Fruit fly (Drosophila melanogaster) whole organism, prepupa: ENCODE results near the gene Ipp.

ENCODE experiments used
- Blimp-1 ChIP-seq: fragments of 200-800 bp; sonication (Bioruptor generic); optimal IDR thresholded peaks from 3 replicates; lab custom pipeline; 2017; ENCODE audit warnings: missing biosample characterization, missing genetic modification characterization, mild to moderate bottlenecking, moderate library complexity, missing genetic modification reagents
- CG10669 ChIP-seq: fragments of 200-800 bp; sonication (Bioruptor generic); optimal IDR thresholded peaks from 3 replicates; lab custom pipeline; 2018; ENCODE audit warnings: missing biosample characterization, mild to moderate bottlenecking, missing genetic modification characterization, moderate library complexity
- CG11294 ChIP-seq: fragments of 200-800 bp; sonication (Bioruptor generic); IDR thresholded peaks from 2 replicates; pipeline ENCODE4 v1.3.6; 2022; ENCODE audit warnings: missing biosample characterization, missing genetic modification characterization
- CG11902 ChIP-seq: fragments of 200-800 bp; sonication (Bioruptor generic); optimal IDR thresholded peaks from 3 replicates; lab custom pipeline; 2016; ENCODE audit warnings: missing biosample characterization, missing genetic modification characterization
- CG1621 ChIP-seq: fragments of 200-800 bp; sonication (Bioruptor generic); optimal IDR thresholded peaks from 3 replicates; lab custom pipeline; 2018; ENCODE audit warnings: missing biosample characterization, mild to moderate bottlenecking, missing genetic modification characterization
- CG16779 ChIP-seq: fragments of 200-800 bp; sonication (Bioruptor generic); optimal IDR thresholded peaks from 3 replicates; lab custom pipeline; 2017; ENCODE audit warnings: missing biosample characterization, mild to moderate bottlenecking, missing genetic modification characterization
- CG31627 ChIP-seq: fragments of 200-800 bp; sonication (Bioruptor generic); optimal IDR thresholded peaks from 3 replicates; lab custom pipeline; 2016; ENCODE audit warnings: missing biosample characterization, missing genetic modification characterization
- CG32006 ChIP-seq: fragments of 200-800 bp; sonication (Bioruptor generic); optimal IDR thresholded peaks from 3 replicates; lab custom pipeline; 2017; ENCODE audit warnings: missing biosample characterization, mild to moderate bottlenecking, missing genetic modification characterization
- CG34406 ChIP-seq: fragments of 200-800 bp; sonication (Bioruptor generic); optimal IDR thresholded peaks from 3 replicates; lab custom pipeline; 2016; ENCODE audit warnings: missing biosample characterization, missing genetic modification characterization
- CG3919 ChIP-seq: fragments of 200-800 bp; sonication (Bioruptor generic); optimal IDR thresholded peaks from 3 replicates; lab custom pipeline; 2016; ENCODE audit warnings: missing biosample characterization, missing genetic modification characterization
- CG6163 ChIP-seq: fragments of 200-800 bp; sonication (Bioruptor generic); IDR thresholded peaks from 3 replicates; pipeline ENCODE4 v1.3.6; 2022; ENCODE audit warnings: missing biosample characterization, missing genetic modification characterization
- CG6276 ChIP-seq: fragments of 200-800 bp; sonication (Bioruptor generic); optimal IDR thresholded peaks from 2 replicates; lab custom pipeline; 2017; ENCODE audit warnings: missing biosample characterization, mild to moderate bottlenecking, missing genetic modification characterization
- CG6808 ChIP-seq: fragments of 200-800 bp; sonication (Bioruptor generic); optimal IDR thresholded peaks from 3 replicates; lab custom pipeline; 2017; ENCODE audit warnings: missing biosample characterization, missing genetic modification characterization, mild to moderate bottlenecking, moderate library complexity, missing genetic modification reagents
- CG6854 ChIP-seq: fragments of 200-800 bp; sonication (Bioruptor generic); optimal IDR thresholded peaks from 2 replicates; lab custom pipeline; 2017; ENCODE audit warnings: missing biosample characterization, mild to moderate bottlenecking, missing genetic modification characterization
- CG7368 ChIP-seq: fragments of 200-800 bp; sonication (Bioruptor generic); optimal IDR thresholded peaks from 3 replicates; lab custom pipeline; 2016; ENCODE audit warnings: missing biosample characterization, missing genetic modification characterization
- CG8119 ChIP-seq: fragments of 200-800 bp; sonication (Bioruptor generic); IDR thresholded peaks from 3 replicates; pipeline ENCODE4 v1.3.6; 2022; ENCODE audit warnings: missing biosample characterization, missing genetic modification characterization
- CG8319 ChIP-seq: fragments of 200-800 bp; sonication (Bioruptor generic); optimal IDR thresholded peaks from 3 replicates; lab custom pipeline; 2016; ENCODE audit warnings: missing biosample characterization, missing genetic modification characterization
- CG8632 ChIP-seq: fragments of 200-800 bp; sonication (Bioruptor generic); optimal IDR thresholded peaks from 3 replicates; lab custom pipeline; 2016; ENCODE audit warnings: missing biosample characterization, missing genetic modification characterization
- CG9139 ChIP-seq: fragments of 200-800 bp; sonication (Bioruptor generic); optimal IDR thresholded peaks from 3 replicates; lab custom pipeline; 2017; ENCODE audit warnings: missing biosample characterization, mild to moderate bottlenecking, missing genetic modification characterization
- Ets96B ChIP-seq: fragments of 200-800 bp; optimal IDR thresholded peaks from 2 replicates; lab custom pipeline; 2019; ENCODE audit warnings: missing biosample characterization, mild to moderate bottlenecking, missing genetic modification characterization, moderate library complexity
- Hr38 ChIP-seq: sonication (Bioruptor generic); optimal IDR thresholded peaks from 2 replicates; lab custom pipeline; 2016; ENCODE audit warnings: missing biosample characterization, missing genetic modification characterization
- Hr39 ChIP-seq: fragments of 200-800 bp; sonication (Bioruptor generic); optimal IDR thresholded peaks from 2 replicates; lab custom pipeline; 2016; ENCODE audit warnings: missing biosample characterization, missing genetic modification characterization
- Lpt ChIP-seq: fragments of 200-800 bp; sonication (Bioruptor generic); optimal IDR thresholded peaks from 3 replicates; lab custom pipeline; 2016; ENCODE audit warnings: missing biosample characterization, missing genetic modification characterization
- Met ChIP-seq: fragments of 200-800 bp; sonication (Bioruptor generic); optimal IDR thresholded peaks from 3 replicates; lab custom pipeline; 2016; ENCODE audit warnings: missing biosample characterization, missing genetic modification characterization
- OdsH ChIP-seq: fragments of 200-800 bp; sonication (Bioruptor generic); optimal IDR thresholded peaks from 3 replicates; lab custom pipeline; 2016; ENCODE audit warnings: missing biosample characterization, missing genetic modification characterization
- Sox102F ChIP-seq: fragments of 200-800 bp; sonication (Bioruptor generic); optimal IDR thresholded peaks from 2 replicates; lab custom pipeline; 2016; ENCODE audit warnings: missing biosample characterization, mild to moderate bottlenecking, missing genetic modification characterization
- Sox14 ChIP-seq: fragments of 200-800 bp; sonication (Bioruptor generic); optimal IDR thresholded peaks from 3 replicates; lab custom pipeline; 2016; ENCODE audit warnings: missing biosample characterization, missing genetic modification characterization
- Sox15 ChIP-seq: fragments of 200-800 bp; sonication (Bioruptor generic); optimal IDR thresholded peaks from 3 replicates; lab custom pipeline; 2016; ENCODE audit warnings: missing biosample characterization, missing genetic modification characterization
- achi ChIP-seq: fragments of 200-800 bp; sonication (Bioruptor generic); optimal IDR thresholded peaks from 3 replicates; lab custom pipeline; 2016; ENCODE audit warnings: missing biosample characterization, missing genetic modification characterization
- cyc ChIP-seq: fragments of 200-800 bp; sonication (Bioruptor generic); optimal IDR thresholded peaks from 3 replicates; lab custom pipeline; 2016; ENCODE audit warnings: missing biosample characterization, missing genetic modification characterization
- dsx ChIP-seq: fragments of 200-800 bp; optimal IDR thresholded peaks from 3 replicates; lab custom pipeline; 2019; ENCODE audit warnings: missing biosample characterization, mild to moderate bottlenecking, missing genetic modification characterization, moderate library complexity; ENCODE audit not compliant: poor library complexity, severe bottlenecking
- eg ChIP-seq: fragments of 200-800 bp; sonication (Bioruptor generic); IDR thresholded peaks from 3 replicates; pipeline ENCODE4 v1.3.6; 2022; ENCODE audit warnings: missing biosample characterization, missing genetic modification characterization
- esn ChIP-seq: fragments of 200-800 bp; sonication (Bioruptor generic); optimal IDR thresholded peaks from 2 replicates; lab custom pipeline; 2016; ENCODE audit warnings: missing biosample characterization, mild to moderate bottlenecking, missing genetic modification characterization, moderate library complexity
- fd59A ChIP-seq: fragments of 200-800 bp; sonication (Bioruptor generic); optimal IDR thresholded peaks from 2 replicates; lab custom pipeline; 2017; ENCODE audit warnings: missing biosample characterization, mild to moderate bottlenecking, missing genetic modification characterization, missing genetic modification reagents
- lz ChIP-seq: fragments of 200-800 bp; sonication (Bioruptor generic); optimal IDR thresholded peaks from 3 replicates; lab custom pipeline; 2016; ENCODE audit warnings: missing biosample characterization, missing genetic modification characterization
- pdm3 ChIP-seq: fragments of 200-800 bp; sonication (Bioruptor generic); optimal IDR thresholded peaks from 3 replicates; lab custom pipeline; 2016; ENCODE audit warnings: missing biosample characterization, missing genetic modification characterization
- salr ChIP-seq, 2 experiments: fragments of 200-800 bp; sonication (Bioruptor generic); optimal IDR thresholded peaks; 3 replicates each; lab custom pipeline; 2016 to 2018; ENCODE audit warnings: missing biosample characterization in 2 of 2, missing genetic modification characterization in 2 of 2, mild to moderate bottlenecking in 1 of 2
- spab ChIP-seq: fragments of 200-800 bp; sonication (Bioruptor generic); optimal IDR thresholded peaks from 2 replicates; lab custom pipeline; 2017; ENCODE audit warnings: missing biosample characterization, mild to moderate bottlenecking, missing genetic modification characterization, missing genetic modification reagents
- ss ChIP-seq, 2 experiments: fragments of 200-800 bp; sonication (Bioruptor generic); optimal IDR thresholded peaks; 2 replicates in 1 of 2; 3 replicates in 1 of 2; lab custom pipeline; 2017 to 2018; ENCODE audit warnings: mild to moderate bottlenecking in 2 of 2, missing biosample characterization in 2 of 2, missing genetic modification characterization in 2 of 2, moderate library complexity in 1 of 2
- svp ChIP-seq: fragments of 200-800 bp; sonication (Bioruptor generic); peaks from one replicate; lab custom pipeline; 2016; ENCODE audit warnings: missing biosample characterization, missing genetic modification characterization
- vri ChIP-seq: fragments of 200-800 bp; sonication (Bioruptor generic); optimal IDR thresholded peaks from 3 replicates; lab custom pipeline; 2016; ENCODE audit warnings: missing biosample characterization, mild to moderate bottlenecking, missing genetic modification characterization

Ipp gene

DNA sequence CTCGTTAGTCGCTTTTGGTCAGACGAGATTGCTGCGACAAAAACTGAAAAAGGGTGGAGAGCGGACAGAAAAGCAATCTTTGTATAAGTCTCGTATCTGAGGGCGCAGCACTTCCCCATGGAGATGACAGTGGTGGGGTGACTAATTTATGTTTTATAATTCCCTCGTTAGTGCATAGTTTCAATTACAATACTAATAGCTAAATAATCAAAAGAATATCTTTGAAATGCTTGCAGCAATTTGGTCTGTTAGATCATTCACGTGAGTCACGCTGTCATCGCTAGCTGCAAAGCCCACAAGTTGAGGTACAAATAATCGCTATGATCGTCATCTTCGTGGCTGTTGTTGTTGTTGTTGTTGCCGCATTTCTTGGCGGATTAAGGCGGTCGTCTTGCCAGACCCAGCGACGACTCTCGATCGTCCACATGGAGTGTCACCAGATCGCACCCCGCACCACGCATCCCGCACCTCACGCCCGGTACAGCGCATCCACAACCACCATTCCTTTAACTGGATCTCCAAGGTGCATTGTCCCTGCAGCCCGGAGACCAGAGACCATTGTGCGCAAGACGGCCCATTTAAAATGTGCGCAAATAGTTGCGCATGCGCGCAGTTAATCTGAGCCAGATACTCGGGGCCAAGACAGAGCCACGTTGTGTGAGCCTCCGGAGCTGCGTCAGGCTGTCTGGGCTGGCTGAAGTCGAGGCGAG is 36.6 kb upstream of the Ipp start (continued):
- TF ChIP-seq CG16779 (tag; lab: Kevin White, UChicago), result peak; percentile 26
- peak; percentile 45 for TF ChIP-seq CG32006
- peak; percentile 49 for TF ChIP-seq Sox15 (GFP tag; lab: Kevin White, UChicago)
- peak; percentile 88 for TF ChIP-seq svp (GFP tag; lab: Kevin White, UChicago)
- TF ChIP-seq CG8119, result peak; percentile 72
- peak; percentile 74 for TF ChIP-seq OdsH (GFP tag; lab: Kevin White, UChicago)
- peak; percentile 78 for TF ChIP-seq CG6854 (GFP tag; lab: Kevin White, UChicago)
- peak; percentile 74 for TF ChIP-seq CG34406 (GFP tag; lab: Kevin White, UChicago)
- peak; percentile 89 for TF ChIP-seq CG6808 (GFP tag; lab: Kevin White, UChicago)
- TF ChIP-seq Ets96B (tag; lab: Kevin White, UChicago), result peak; percentile 89
- peak; percentile 72 for TF ChIP-seq fd59A (GFP tag; lab: Kevin White, UChicago)
- peak; percentile 41 to 60 for TF ChIP-seq salr (GFP tag; optimal IDR thresholded peaks at IDR 0.05; lab: Kevin White, UChicago)
- TF ChIP-seq Blimp-1 (GFP tag; lab: Kevin White, UChicago), result peak; percentile 65
- peak; percentile 79 for TF ChIP-seq Met (GFP tag; lab: Kevin White, UChicago)
- TF ChIP-seq CG10669 (GFP tag; lab: Kevin White, UChicago), result peak; percentile 89
- peak; percentile 77 for TF ChIP-seq CG7368 (GFP tag; lab: Kevin White, UChicago)
- TF ChIP-seq cyc (GFP tag; lab: Kevin White, UChicago), result peak; percentile 89
- peak; percentile 66 for TF ChIP-seq CG8632 (GFP tag; lab: Kevin White, UChicago)
- peak; percentile 94 for TF ChIP-seq CG6163 (GFP tag; lab: Robert Waterston, UW)

DNA sequence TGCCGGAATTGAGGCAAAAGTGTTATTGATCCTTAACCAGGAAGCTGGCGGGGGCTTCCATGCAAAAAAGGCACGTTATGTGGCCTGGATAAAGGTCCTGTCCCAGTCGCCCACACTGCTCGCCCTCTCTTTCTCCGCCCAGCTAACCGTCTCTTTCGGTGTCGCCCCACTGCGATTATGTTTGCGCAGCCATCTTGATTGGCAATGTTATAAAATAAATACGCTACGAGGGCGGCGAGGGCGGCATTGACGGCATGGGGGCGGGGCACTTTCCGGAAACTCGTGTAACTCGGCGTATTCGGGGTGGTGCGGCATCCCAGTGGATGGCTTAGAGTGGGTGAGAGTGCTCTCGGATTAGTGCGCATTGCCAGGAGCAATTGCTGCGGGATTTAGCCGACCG is 35.0 kb upstream of the Ipp start:
- no peak for TF ChIP-seq CG6163 (GFP tag; lab: Robert Waterston, UW)
- no peak for TF ChIP-seq spab
- no peak for TF ChIP-seq ss (GFP tag; optimal IDR thresholded peaks at IDR 0.05; lab: Kevin White, UChicago)
- no peak for TF ChIP-seq Hr38 (GFP tag; lab: Kevin White, UChicago)
- TF ChIP-seq svp (GFP tag; lab: Kevin White, UChicago), result peak; percentile 38

DNA sequence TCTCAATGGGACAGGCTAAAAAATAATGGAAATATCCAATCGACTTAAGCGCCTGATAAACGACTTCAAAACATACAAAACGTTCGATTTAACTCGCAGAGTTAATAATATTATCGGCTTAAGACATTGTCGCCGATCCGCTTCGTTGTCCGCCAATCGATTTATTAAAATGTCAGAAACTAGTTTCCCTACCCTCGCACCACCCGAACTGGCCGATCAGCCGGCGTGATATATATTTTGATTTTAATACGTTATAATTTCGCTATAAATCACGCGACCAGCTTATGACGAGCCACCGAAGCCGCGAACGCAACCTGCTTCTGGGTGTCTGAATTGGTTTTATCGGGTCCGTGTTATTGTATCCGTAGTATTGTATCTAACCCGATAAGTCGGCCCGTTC is 31.0 kb upstream of the Ipp start:
- TF ChIP-seq CG11902 (GFP tag; lab: Kevin White, UChicago) (no peak), CG31627 (GFP tag; lab: Kevin White, UChicago) (no peak), dsx (GFP tag; lab: Kevin White, UChicago) (peak; percentile 29)

DNA sequence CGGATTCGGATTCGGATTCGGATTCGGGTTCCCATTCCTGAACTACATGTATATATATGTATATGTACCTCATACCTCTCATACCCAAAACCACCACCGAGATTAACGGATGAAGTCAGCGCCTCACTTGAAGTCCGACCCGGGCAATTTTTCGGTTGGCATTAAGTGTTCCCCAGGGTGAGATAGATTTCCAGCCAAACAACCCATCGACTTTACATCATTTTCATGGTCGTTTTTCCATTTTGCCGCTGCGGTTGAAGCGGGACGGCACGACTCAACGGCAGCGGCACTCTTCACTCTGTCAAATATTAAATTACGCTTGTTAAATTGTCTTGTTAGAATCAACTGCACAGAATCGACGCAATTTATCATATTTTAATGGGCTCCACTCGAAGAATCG is 28.3 kb upstream of the Ipp start:
- TF ChIP-seq svp (GFP tag; lab: Kevin White, UChicago) (peak; percentile 5), Met (GFP tag; lab: Kevin White, UChicago) (no peak)

DNA sequence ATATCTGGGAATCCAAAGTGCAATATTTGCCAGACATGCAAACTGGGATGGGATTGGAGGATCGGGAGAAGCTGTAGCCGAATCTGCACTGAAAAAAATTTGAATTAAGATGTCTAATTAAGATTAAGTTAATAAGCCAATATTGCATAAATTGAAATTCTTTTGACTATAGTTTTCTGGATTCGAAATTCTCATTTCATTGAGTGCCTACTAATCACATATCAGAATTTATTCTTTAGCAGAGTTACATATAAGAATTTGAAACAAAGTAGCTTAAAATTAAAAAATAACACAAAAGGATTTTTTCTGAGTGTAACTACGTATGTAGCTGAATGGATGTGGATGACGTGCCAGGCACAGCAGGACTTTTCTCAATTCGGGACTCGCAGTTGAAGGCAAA is 26.8 kb upstream of the Ipp start:
- TF ChIP-seq Sox15 (GFP tag; lab: Kevin White, UChicago) (no peak), CG3919 (GFP tag; lab: Kevin White, UChicago) (peak; percentile 5), achi (GFP tag; lab: Kevin White, UChicago) (peak; percentile 53), salr (GFP tag; optimal IDR thresholded peaks at IDR 0.05; lab: Kevin White, UChicago) (no peak), pdm3 (GFP tag; lab: Kevin White, UChicago) (peak; percentile 26), Sox102F (GFP tag; lab: Kevin White, UChicago) (peak; percentile 53), Met (GFP tag; lab: Kevin White, UChicago) (peak; percentile 73), CG34406 (GFP tag; lab: Kevin White, UChicago) (peak; percentile 31), CG8319 (GFP tag; lab: Kevin White, UChicago) (no peak), Hr39 (GFP tag; lab: Kevin White, UChicago) (peak; percentile 53), CG8632 (GFP tag; lab: Kevin White, UChicago) (peak; percentile 32), vri (peak; percentile 27), esn (GFP tag; lab: Kevin White, UChicago) (peak; percentile 61), cyc (GFP tag; lab: Kevin White, UChicago) (peak; percentile 10), fd59A (GFP tag; lab: Kevin White, UChicago) (peak; percentile 19), Sox14 (GFP tag; lab: Kevin White, UChicago) (peak; percentile 49), CG6276 (no peak), eg (GFP tag; lab: Robert Waterston, UW) (no peak), CG1621 (tag; lab: Kevin White, UChicago) (no peak), CG9139 (no peak), lz (peak; percentile 49), CG11902 (GFP tag; lab: Kevin White, UChicago) (no peak), CG10669 (GFP tag; lab: Kevin White, UChicago) (no peak), Lpt (GFP tag; lab: Kevin White, UChicago) (no peak), CG11294 (GFP tag; lab: Robert Waterston, UW) (no peak)
